Fruit fly (Drosophila melanogaster) whole organism, embryonic: Measurements from ENCODE around the gene CG31178.

Experiments
- Blimp-1 ChIP-seq: fragments of 200-800 bp; sonication (Bioruptor generic); optimal IDR thresholded peaks from 3 replicates; lab custom pipeline; 2018; ENCODE audit warnings: missing biosample characterization, missing genetic modification characterization, mild to moderate bottlenecking, moderate library complexity, missing genetic modification reagents
- CG1024 ChIP-seq: fragments of 200-800 bp; sonication (Bioruptor generic); IDR thresholded peaks from 2 replicates; pipeline ENCODE4 v1.3.6; 2022; ENCODE audit warnings: missing biosample characterization, missing genetic modification characterization
- CG10543 ChIP-seq: fragments of 200-800 bp; sonication (Bioruptor generic); optimal IDR thresholded peaks from 3 replicates; lab custom pipeline; 2017; ENCODE audit warnings: missing biosample characterization, mild to moderate bottlenecking, missing genetic modification characterization, moderate library complexity
- CG11247 ChIP-seq: fragments of 200-800 bp; sonication (Bioruptor generic); IDR thresholded peaks from 2 replicates; pipeline ENCODE4 v1.3.6; 2022; ENCODE audit warnings: missing biosample characterization, missing genetic modification characterization
- CG1233 ChIP-seq: fragments of 200-800 bp; sonication (Bioruptor generic); optimal IDR thresholded peaks from 4 replicates; lab custom pipeline; 2018; ENCODE audit warnings: missing biosample characterization, mild to moderate bottlenecking, missing genetic modification characterization
- CG12659 ChIP-seq: fragments of 200-800 bp; sonication (Bioruptor generic); optimal IDR thresholded peaks from 3 replicates; lab custom pipeline; 2017; ENCODE audit warnings: mild to moderate bottlenecking, missing biosample characterization, missing genetic modification reagents, missing genetic modification characterization
- CG13296 ChIP-seq: fragments of 200-800 bp; sonication (Bioruptor generic); optimal IDR thresholded peaks from 3 replicates; lab custom pipeline; 2018; ENCODE audit warnings: missing biosample characterization, mild to moderate bottlenecking, missing genetic modification characterization
- CG13624 ChIP-seq: fragments of 200-800 bp; sonication (Bioruptor generic); optimal IDR thresholded peaks from 2 replicates; lab custom pipeline; 2016; ENCODE audit warnings: missing biosample characterization, missing genetic modification characterization
- CG14014 ChIP-seq: fragments of 200-800 bp; sonication (Bioruptor generic); IDR thresholded peaks from 2 replicates; pipeline ENCODE4 v1.3.6; 2022; ENCODE audit warnings: missing biosample characterization, missing genetic modification characterization
- CG16779 ChIP-seq: fragments of 200-800 bp; sonication (Bioruptor generic); IDR thresholded peaks from 2 replicates; pipeline ENCODE4 v1.3.6; 2022; ENCODE audit warnings: missing biosample characterization, missing genetic modification characterization
- CG17802 ChIP-seq: fragments of 200-800 bp; sonication (Bioruptor generic); optimal IDR thresholded peaks from 2 replicates; lab custom pipeline; 2018; ENCODE audit warnings: missing biosample characterization, mild to moderate bottlenecking, missing genetic modification characterization, moderate library complexity
- CG17829 ChIP-seq: fragments of 200-800 bp; optimal IDR thresholded peaks from 2 replicates; lab custom pipeline; 2019; ENCODE audit warnings: missing biosample characterization, mild to moderate bottlenecking, missing genetic modification characterization, moderate library complexity
- CG18262 ChIP-seq: fragments of 200-800 bp; optimal IDR thresholded peaks from 3 replicates; lab custom pipeline; 2019; ENCODE audit warnings: missing biosample characterization, mild to moderate bottlenecking, missing genetic modification characterization, moderate library complexity
- CG1832 ChIP-seq: fragments of 200-800 bp; sonication (Bioruptor generic); optimal IDR thresholded peaks from 2 replicates; lab custom pipeline; 2017; ENCODE audit warnings: missing biosample characterization, mild to moderate bottlenecking, missing genetic modification characterization, inconsistent platforms
- CG18599 ChIP-seq: fragments of 200-800 bp; sonication (Bioruptor generic); optimal IDR thresholded peaks from 3 replicates; lab custom pipeline; 2017; ENCODE audit warnings: missing biosample characterization, missing genetic modification characterization, mild to moderate bottlenecking, moderate library complexity, missing genetic modification reagents
- CG2202 ChIP-seq: fragments of 200-800 bp; sonication (Bioruptor generic); optimal IDR thresholded peaks from 2 replicates; lab custom pipeline; 2018; ENCODE audit warnings: missing biosample characterization, mild to moderate bottlenecking, missing genetic modification characterization
- CG2678 ChIP-seq: fragments of 200-800 bp; sonication (Bioruptor generic); optimal IDR thresholded peaks from 3 replicates; lab custom pipeline; 2019; ENCODE audit warnings: missing biosample characterization, mild to moderate bottlenecking, missing genetic modification characterization, moderate library complexity
- CG3281 ChIP-seq: fragments of 200-800 bp; sonication (Bioruptor generic); optimal IDR thresholded peaks from 3 replicates; lab custom pipeline; 2017; ENCODE audit warnings: missing biosample characterization, mild to moderate bottlenecking, missing genetic modification characterization
- CG3995 ChIP-seq: fragments of 200-800 bp; sonication (Bioruptor generic); optimal IDR thresholded peaks from 3 replicates; lab custom pipeline; 2016; ENCODE audit warnings: missing biosample characterization, missing genetic modification characterization
- CG4730 ChIP-seq: fragments of 200-800 bp; sonication (Bioruptor generic); IDR thresholded peaks from 2 replicates; pipeline ENCODE4 v1.3.6; 2022; ENCODE audit warnings: missing biosample characterization, missing genetic modification characterization
- CG5245 ChIP-seq: fragments of 200-800 bp; sonication (Bioruptor generic); optimal IDR thresholded peaks from 3 replicates; lab custom pipeline; 2016; ENCODE audit warnings: missing biosample characterization, missing genetic modification characterization
- CG6765 ChIP-seq: fragments of 200-800 bp; sonication (Bioruptor generic); optimal IDR thresholded peaks from 3 replicates; lab custom pipeline; 2017; ENCODE audit warnings: missing biosample characterization, mild to moderate bottlenecking, missing genetic modification characterization
- CG8290 ChIP-seq, 3 experiments: fragments of 200-800 bp; sonication (Bioruptor generic); optimal IDR thresholded peaks; 2 replicates each; lab custom pipeline; 2016 to 2019; ENCODE audit warnings: missing biosample characterization in 3 of 3, missing genetic modification characterization in 3 of 3, mild to moderate bottlenecking in 2 of 3, moderate library complexity in 1 of 3
- CG8924 ChIP-seq: fragments of 200-800 bp; optimal IDR thresholded peaks from 3 replicates; lab custom pipeline; 2019; ENCODE audit warnings: missing biosample characterization, mild to moderate bottlenecking, missing genetic modification characterization, moderate library complexity
- CG9437 ChIP-seq: fragments of 200-800 bp; sonication (Bioruptor generic); optimal IDR thresholded peaks from 2 replicates; lab custom pipeline; 2018; ENCODE audit warnings: missing biosample characterization, mild to moderate bottlenecking, missing genetic modification characterization
- Dip2 ChIP-seq: fragments of 200-800 bp; sonication (Bioruptor generic); IDR thresholded peaks from 2 replicates; pipeline ENCODE4 v1.3.6; 2022; ENCODE audit warnings: missing biosample characterization, missing genetic modification characterization
- Elba2 ChIP-seq: fragments of 200-800 bp; sonication (Bioruptor generic); optimal IDR thresholded peaks from 3 replicates; lab custom pipeline; 2016; ENCODE audit warnings: missing biosample characterization, missing genetic modification characterization
- HHEX ChIP-seq: fragments of 200-800 bp; sonication (Bioruptor generic); optimal IDR thresholded peaks from 3 replicates; lab custom pipeline; 2017; ENCODE audit warnings: missing biosample characterization, mild to moderate bottlenecking, missing genetic modification characterization, missing genetic modification reagents
- Hr3 ChIP-seq: fragments of 200-800 bp; sonication (Bioruptor generic); optimal IDR thresholded peaks from 3 replicates; lab custom pipeline; 2016; ENCODE audit warnings: missing biosample characterization, missing genetic modification characterization
- Lim3 ChIP-seq: fragments of 200-800 bp; sonication (Bioruptor generic); IDR thresholded peaks from 2 replicates; pipeline ENCODE4 v1.3.6; 2022; ENCODE audit warnings: missing biosample characterization, missing genetic modification characterization
- MTF-1 ChIP-seq: fragments of 200-800 bp; sonication (Bioruptor generic); optimal IDR thresholded peaks from 2 replicates; lab custom pipeline; 2018; ENCODE audit warnings: missing biosample characterization, mild to moderate bottlenecking, missing genetic modification characterization, borderline replicate concordance
- Meics ChIP-seq: fragments of 200-800 bp; sonication (Bioruptor generic); optimal IDR thresholded peaks from 2 replicates; lab custom pipeline; 2017; ENCODE audit warnings: missing biosample characterization, mild to moderate bottlenecking, missing genetic modification characterization
- Ssrp ChIP-seq: fragments of 200-800 bp; sonication (Bioruptor generic); optimal IDR thresholded peaks from 2 replicates; lab custom pipeline; 2018; ENCODE audit warnings: missing biosample characterization, mild to moderate bottlenecking, missing genetic modification characterization, moderate library complexity
- ash1 ChIP-seq: fragments of 200-800 bp; sonication (Bioruptor generic); optimal IDR thresholded peaks from 2 replicates; lab custom pipeline; 2018; ENCODE audit warnings: missing biosample characterization, mild to moderate bottlenecking, missing genetic modification characterization
- bab2 ChIP-seq: fragments of 200-800 bp; sonication (Bioruptor generic); optimal IDR thresholded peaks from 2 replicates; lab custom pipeline; 2016; ENCODE audit warnings: missing biosample characterization, missing genetic modification characterization
- chm ChIP-seq: fragments of 200-800 bp; sonication (Bioruptor generic); IDR thresholded peaks from 2 replicates; pipeline ENCODE4 v1.3.6; 2022; ENCODE audit warnings: missing biosample characterization, missing genetic modification characterization
- esg ChIP-seq: fragments of 200-800 bp; sonication (Bioruptor generic); conservative IDR thresholded peaks from 2 replicates; pipeline ENCODE4 v1.3.6; 2022; ENCODE audit warnings: missing biosample characterization, missing genetic modification characterization
- fd3F ChIP-seq: fragments of 200-800 bp; sonication (Bioruptor generic); optimal IDR thresholded peaks from 2 replicates; lab custom pipeline; 2018; ENCODE audit warnings: missing biosample characterization, mild to moderate bottlenecking, missing genetic modification characterization, moderate library complexity
- fd96Cb ChIP-seq: fragments of 200-800 bp; sonication (Bioruptor generic); optimal IDR thresholded peaks from 2 replicates; lab custom pipeline; 2018; ENCODE audit warnings: missing biosample characterization, mild to moderate bottlenecking, missing genetic modification characterization, moderate library complexity
- ind ChIP-seq: fragments of 200-800 bp; sonication (Bioruptor generic); optimal IDR thresholded peaks from 3 replicates; lab custom pipeline; 2016; ENCODE audit warnings: missing biosample characterization, missing genetic modification characterization
- jigr1 ChIP-seq: fragments of 200-800 bp; sonication (Bioruptor generic); IDR thresholded peaks from 3 replicates; pipeline ENCODE4 v1.3.6; 2022; ENCODE audit warnings: missing biosample characterization, missing genetic modification characterization
- lab ChIP-seq: fragments of 200-800 bp; sonication (Bioruptor generic); optimal IDR thresholded peaks from 3 replicates; lab custom pipeline; 2017; ENCODE audit warnings: missing biosample characterization, missing genetic modification characterization, mild to moderate bottlenecking, moderate library complexity, missing genetic modification reagents
- maf-S ChIP-seq: fragments of 200-800 bp; sonication (Bioruptor generic); optimal IDR thresholded peaks from 2 replicates; lab custom pipeline; 2016; ENCODE audit warnings: missing biosample characterization, missing genetic modification characterization
- mirr ChIP-seq: fragments of 200-800 bp; sonication (Bioruptor generic); optimal IDR thresholded peaks from 3 replicates; lab custom pipeline; 2018; ENCODE audit warnings: missing biosample characterization, mild to moderate bottlenecking, missing genetic modification characterization
- odd ChIP-seq: fragments of 200-800 bp; sonication (Bioruptor generic); optimal IDR thresholded peaks from 2 replicates; lab custom pipeline; 2017; ENCODE audit warnings: missing biosample characterization, mild to moderate bottlenecking, missing genetic modification characterization
- pros ChIP-seq: fragments of 200-800 bp; sonication (Bioruptor generic); optimal IDR thresholded peaks from 3 replicates; lab custom pipeline; 2019; ENCODE audit warnings: missing biosample characterization, mild to moderate bottlenecking, missing genetic modification characterization, moderate library complexity
- psq ChIP-seq: fragments of 200-800 bp; sonication (Bioruptor generic); optimal IDR thresholded peaks from 2 replicates; lab custom pipeline; 2017; ENCODE audit warnings: missing biosample characterization, missing genetic modification characterization
- sens-2 ChIP-seq: fragments of 200-800 bp; sonication (Bioruptor generic); IDR thresholded peaks from 2 replicates; pipeline ENCODE4 v1.3.6; 2022; ENCODE audit warnings: missing biosample characterization, missing genetic modification characterization
- slbo ChIP-seq: fragments of 200-800 bp; sonication (Bioruptor generic); IDR thresholded peaks from 2 replicates; pipeline ENCODE4 v1.3.6; 2022; ENCODE audit warnings: missing biosample characterization, missing genetic modification characterization
- sna ChIP-seq: fragments of 200-800 bp; sonication (Bioruptor generic); IDR thresholded peaks from 2 replicates; pipeline ENCODE4 v1.3.6; 2022; ENCODE audit warnings: missing biosample characterization, missing genetic modification characterization; ENCODE audit not compliant: partially characterized antibody
- sug ChIP-seq: fragments of 200-800 bp; optimal IDR thresholded peaks from 2 replicates; lab custom pipeline; 2019; ENCODE audit warnings: missing biosample characterization, mild to moderate bottlenecking, missing genetic modification characterization, moderate library complexity

Gene CG31178

DNA sequence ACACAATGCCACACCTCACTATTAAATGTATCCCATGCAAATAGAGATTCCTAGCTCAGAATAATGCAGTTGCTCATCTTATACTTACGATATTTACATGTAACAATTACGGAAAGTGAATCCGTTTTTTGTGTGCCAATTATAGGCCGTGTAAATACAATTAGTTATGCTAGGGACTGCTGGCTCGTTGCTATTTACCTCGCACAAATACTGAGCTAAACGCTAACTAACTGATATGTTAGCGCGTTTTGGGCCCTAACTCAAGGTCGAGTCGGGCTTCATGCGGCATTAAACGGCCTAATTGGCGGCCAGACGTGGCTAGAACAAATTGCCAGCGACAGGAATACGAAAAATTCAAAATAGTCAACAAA lies 16.7 kb upstream of the CG31178 start:
- TF ChIP-seq esg (GFP tag; lab: Robert Waterston, UW) (no peak), CG10543 (GFP tag; lab: Kevin White, UChicago) (peak; percentile 29), ind (GFP tag; lab: Kevin White, UChicago) (no peak), CG4730 (GFP tag; lab: Robert Waterston, UW) (no peak), mirr (GFP tag; lab: Kevin White, UChicago) (peak; percentile 29), Blimp-1 (GFP tag; lab: Kevin White, UChicago) (no peak), CG18262 (tag; lab: Kevin White, UChicago) (no peak), CG8290 (GFP tag; optimal IDR thresholded peaks at IDR 0.05; lab: Kevin White, UChicago) (no peak), CG8290 (tag; optimal IDR thresholded peaks at IDR 0.05; lab: Kevin White, UChicago) (peak in 1 of 2 experiments; percentile 47), psq (GFP tag; lab: Kevin White, UChicago) (no peak), CG6765 (GFP tag; lab: Kevin White, UChicago) (peak; percentile 11), CG8924 (tag; lab: Kevin White, UChicago) (no peak), fd3F (GFP tag; lab: Kevin White, UChicago) (peak; percentile 12), odd (peak; percentile 11), slbo (no peak), Dip2 (no peak), MTF-1 (GFP tag; lab: Kevin White, UChicago) (no peak), CG13624 (GFP tag; lab: Kevin White, UChicago) (no peak), jigr1 (no peak), bab2 (peak; percentile 14), CG1024 (0 out of 2 replicates have a peak, but pooled peaks have one; percentile 20), Hr3 (GFP tag; lab: Kevin White, UChicago) (no peak), CG13296 (GFP tag; lab: Kevin White, UChicago) (peak; percentile 32), CG16779 (GFP tag; lab: Robert Waterston, UW) (no peak), fd96Cb (tag; lab: Kevin White, UChicago) (peak; percentile 13), CG3281 (peak; percentile 4), maf-S (GFP tag; lab: Kevin White, UChicago) (peak; percentile 4), CG2678 (peak; percentile 12), pros (GFP tag; lab: Kevin White, UChicago) (no peak), sna (GFP tag; lab: Robert Waterston, UW) (no peak), chm (GFP tag; lab: Robert Waterston, UW) (no peak), CG9437 (no peak), CG12659 (GFP tag; lab: Kevin White, UChicago) (peak; percentile 5), Ssrp (no peak), sug (tag; lab: Kevin White, UChicago) (peak; percentile 1), Lim3 (GFP tag; lab: Robert Waterston, UW) (no peak), CG14014 (GFP tag; lab: Robert Waterston, UW) (0 out of 2 replicates have a peak, but pooled peaks have one; percentile 26), CG1233 (peak; percentile 23), lab (GFP tag; lab: Kevin White, UChicago) (peak; percentile 32), CG18599 (GFP tag; lab: Kevin White, UChicago) (no peak), ash1 (GFP tag; lab: Kevin White, UChicago) (no peak), CG3995 (GFP tag; lab: Kevin White, UChicago) (no peak), CG17802 (tag; lab: Kevin White, UChicago) (no peak), HHEX (GFP tag; lab: Kevin White, UChicago) (peak; percentile 12), CG11247 (GFP tag; lab: Robert Waterston, UW) (no peak), CG2202 (tag; lab: Kevin White, UChicago) (no peak), sens-2 (GFP tag; lab: Robert Waterston, UW) (no peak), Meics (GFP tag; lab: Kevin White, UChicago) (peak; percentile 5), CG17829 (tag; lab: Kevin White, UChicago) (no peak), CG1832 (GFP tag; lab: Kevin White, UChicago) (no peak), CG5245 (GFP tag; lab: Kevin White, UChicago) (no peak), Elba2 (GFP tag; lab: Kevin White, UChicago) (no peak)
